Fruit fly (Drosophila melanogaster) whole organism, embryonic: ENCODE measurements around the gene CG8814.

Experiments
- BEAF-32 ChIP-seq: fragments of 200-800 bp; sonication (Bioruptor generic); optimal IDR thresholded peaks from 3 replicates; lab custom pipeline; 2017; ENCODE audit warnings: missing biosample characterization, missing genetic modification characterization, mild to moderate bottlenecking, moderate library complexity, missing genetic modification reagents
- BtbVII ChIP-seq: fragments of 200-800 bp; sonication (Bioruptor generic); optimal IDR thresholded peaks from 3 replicates; lab custom pipeline; 2017; ENCODE audit warnings: missing biosample characterization, mild to moderate bottlenecking, missing genetic modification characterization
- CG10147 ChIP-seq: fragments of 200-800 bp; sonication (Bioruptor generic); optimal IDR thresholded peaks from 2 replicates; lab custom pipeline; 2019; ENCODE audit warnings: missing biosample characterization, mild to moderate bottlenecking, missing genetic modification characterization, moderate library complexity
- CG10366 ChIP-seq: fragments of 200-800 bp; sonication (Bioruptor generic); IDR thresholded peaks from 2 replicates; pipeline ENCODE4 v1.3.6; 2022; ENCODE audit warnings: missing biosample characterization, missing genetic modification characterization
- CG11560 ChIP-seq: fragments of 200-800 bp; sonication (Bioruptor generic); IDR thresholded peaks from 3 replicates; pipeline ENCODE4 v1.3.6; 2022; ENCODE audit warnings: missing biosample characterization, missing genetic modification characterization
- CG12104 ChIP-seq: fragments of 200-800 bp; sonication (Bioruptor generic); optimal IDR thresholded peaks from 3 replicates; lab custom pipeline; 2016; ENCODE audit warnings: missing biosample characterization, missing genetic modification characterization
- CG14014 ChIP-seq: fragments of 200-800 bp; sonication (Bioruptor generic); IDR thresholded peaks from 2 replicates; pipeline ENCODE4 v1.3.6; 2022; ENCODE audit warnings: missing biosample characterization, missing genetic modification characterization
- CG14441 ChIP-seq: fragments of 200-800 bp; sonication (Bioruptor generic); IDR thresholded peaks from 2 replicates; pipeline ENCODE4 v1.3.6; 2022; ENCODE audit warnings: missing biosample characterization, missing genetic modification characterization
- CG1529 ChIP-seq: fragments of 200-800 bp; sonication (Bioruptor generic); optimal IDR thresholded peaks from 3 replicates; lab custom pipeline; 2018; ENCODE audit warnings: missing biosample characterization, missing genetic modification characterization
- CG16813 ChIP-seq: fragments of 200-800 bp; sonication (Bioruptor generic); IDR thresholded peaks from 3 replicates; pipeline ENCODE4 v1.3.6; 2022; ENCODE audit warnings: missing biosample characterization, missing genetic modification characterization; ENCODE audit not compliant: partially characterized antibody
- CG17912 ChIP-seq: fragments of 200-800 bp; sonication (Bioruptor generic); optimal IDR thresholded peaks from 2 replicates; lab custom pipeline; 2018; ENCODE audit warnings: missing biosample characterization, mild to moderate bottlenecking, missing genetic modification characterization
- CG18262 ChIP-seq: fragments of 200-800 bp; optimal IDR thresholded peaks from 3 replicates; lab custom pipeline; 2019; ENCODE audit warnings: missing biosample characterization, mild to moderate bottlenecking, missing genetic modification characterization, moderate library complexity
- CG2120 ChIP-seq: fragments of 200-800 bp; sonication (Bioruptor generic); optimal IDR thresholded peaks from 3 replicates; lab custom pipeline; 2016; ENCODE audit warnings: missing biosample characterization, missing genetic modification characterization
- CG2129 ChIP-seq: fragments of 200-800 bp; sonication (Bioruptor generic); IDR thresholded peaks from 2 replicates; pipeline ENCODE4 v1.3.6; 2022; ENCODE audit warnings: missing biosample characterization, missing genetic modification characterization; ENCODE audit not compliant: partially characterized antibody
- CG30020 ChIP-seq: fragments of 200-800 bp; optimal IDR thresholded peaks from 2 replicates; lab custom pipeline; 2019; ENCODE audit warnings: missing biosample characterization, mild to moderate bottlenecking, missing genetic modification characterization, moderate library complexity
- CG30403 ChIP-seq: fragments of 200-800 bp; sonication (Bioruptor generic); optimal IDR thresholded peaks from 3 replicates; lab custom pipeline; 2016; ENCODE audit warnings: missing biosample characterization, missing genetic modification characterization
- CG33213 ChIP-seq: fragments of 200-800 bp; sonication (Bioruptor generic); optimal IDR thresholded peaks from 3 replicates; lab custom pipeline; 2016; ENCODE audit warnings: missing biosample characterization, missing genetic modification characterization
- CG3407 ChIP-seq: fragments of 200-800 bp; sonication (Bioruptor generic); optimal IDR thresholded peaks from 2 replicates; lab custom pipeline; 2018; ENCODE audit warnings: missing biosample characterization, mild to moderate bottlenecking, missing genetic modification characterization
- CG4328 ChIP-seq: fragments of 200-800 bp; sonication (Bioruptor generic); optimal IDR thresholded peaks from 3 replicates; lab custom pipeline; 2017; ENCODE audit warnings: missing biosample characterization, missing genetic modification reagents, missing genetic modification characterization
- CG6791 ChIP-seq: fragments of 200-800 bp; sonication (Bioruptor generic); IDR thresholded peaks from 3 replicates; pipeline ENCODE4 v1.3.6; 2022; ENCODE audit warnings: missing biosample characterization, missing genetic modification characterization; ENCODE audit not compliant: partially characterized antibody
- CG7372 ChIP-seq: fragments of 200-800 bp; sonication (Bioruptor generic); IDR thresholded peaks from 2 replicates; pipeline ENCODE4 v1.3.6; 2022; ENCODE audit warnings: missing biosample characterization, missing genetic modification characterization
- CG7928 ChIP-seq: fragments of 200-800 bp; sonication (Bioruptor generic); optimal IDR thresholded peaks from 2 replicates; lab custom pipeline; 2017; ENCODE audit warnings: missing biosample characterization, mild to moderate bottlenecking, missing genetic modification characterization
- CG9437 ChIP-seq: fragments of 200-800 bp; sonication (Bioruptor generic); optimal IDR thresholded peaks from 2 replicates; lab custom pipeline; 2018; ENCODE audit warnings: missing biosample characterization, mild to moderate bottlenecking, missing genetic modification characterization
- CG9609 ChIP-seq: fragments of 200-800 bp; sonication (Bioruptor generic); optimal IDR thresholded peaks from 3 replicates; lab custom pipeline; 2016; ENCODE audit warnings: missing biosample characterization, missing genetic modification characterization
- CG9932 ChIP-seq: fragments of 200-800 bp; sonication (Bioruptor generic); IDR thresholded peaks from 2 replicates; pipeline ENCODE4 v1.3.6; 2022; ENCODE audit warnings: missing biosample characterization, missing genetic modification characterization
- CrebB ChIP-seq: fragments of 200-800 bp; sonication (Bioruptor generic); optimal IDR thresholded peaks from 3 replicates; lab custom pipeline; 2018; ENCODE audit warnings: missing biosample characterization, mild to moderate bottlenecking, missing genetic modification characterization
- E2f1 ChIP-seq: fragments of 200-800 bp; sonication (Bioruptor generic); IDR thresholded peaks from 2 replicates; pipeline ENCODE4 v1.3.6; 2022; ENCODE audit warnings: missing biosample characterization, missing genetic modification characterization
- Hmr ChIP-seq: fragments of 200-800 bp; sonication (Bioruptor generic); optimal IDR thresholded peaks from 3 replicates; lab custom pipeline; 2017; ENCODE audit warnings: mild to moderate bottlenecking, missing biosample characterization, missing genetic modification reagents, missing genetic modification characterization
- NFAT ChIP-seq: fragments of 200-800 bp; sonication (Bioruptor generic); IDR thresholded peaks from 2 replicates; pipeline ENCODE4 v1.3.6; 2022; ENCODE audit warnings: missing biosample characterization, missing genetic modification characterization
- Rfx ChIP-seq: fragments of 200-800 bp; sonication (Bioruptor generic); IDR thresholded peaks from 2 replicates; pipeline ENCODE4 v1.3.6; 2022; ENCODE audit warnings: missing biosample characterization, missing genetic modification characterization
- abd-A ChIP-seq: fragments of 200-800 bp; sonication (Bioruptor generic); optimal IDR thresholded peaks from 3 replicates; lab custom pipeline; 2019; ENCODE audit warnings: missing biosample characterization, mild to moderate bottlenecking, missing genetic modification characterization, moderate library complexity
- ato ChIP-seq: fragments of 200-800 bp; sonication (Bioruptor generic); IDR thresholded peaks from 2 replicates; pipeline ENCODE4 v1.3.6; 2022; ENCODE audit warnings: missing biosample characterization, missing genetic modification characterization; ENCODE audit not compliant: partially characterized antibody
- da ChIP-seq: fragments of 200-800 bp; sonication (Bioruptor generic); optimal IDR thresholded peaks from 2 replicates; lab custom pipeline; 2016; ENCODE audit warnings: missing biosample characterization, missing genetic modification characterization
- dmrt11E ChIP-seq: fragments of 200-800 bp; sonication (Bioruptor generic); optimal IDR thresholded peaks from 3 replicates; lab custom pipeline; 2018; ENCODE audit warnings: missing biosample characterization, mild to moderate bottlenecking, missing genetic modification characterization, moderate library complexity
- eyg ChIP-seq: fragments of 200-800 bp; sonication (Bioruptor generic); optimal IDR thresholded peaks from 3 replicates; lab custom pipeline; 2016; ENCODE audit warnings: missing biosample characterization, missing genetic modification characterization
- gcm ChIP-seq: fragments of 200-800 bp; sonication (Bioruptor generic); optimal IDR thresholded peaks from 2 replicates; lab custom pipeline; 2019; ENCODE audit warnings: missing biosample characterization, mild to moderate bottlenecking, missing genetic modification characterization, moderate library complexity
- gfzf ChIP-seq: fragments of 200-800 bp; sonication (Bioruptor generic); optimal IDR thresholded peaks from 2 replicates; lab custom pipeline; 2016; ENCODE audit warnings: missing biosample characterization, mild to moderate bottlenecking, missing genetic modification characterization, moderate library complexity
- gt ChIP-seq: fragments of 200-800 bp; sonication (Bioruptor generic); IDR thresholded peaks from 2 replicates; pipeline ENCODE4 v1.3.6; 2022; ENCODE audit warnings: missing biosample characterization, missing genetic modification characterization
- inv ChIP-seq: fragments of 200-800 bp; sonication (Bioruptor generic); IDR thresholded peaks from 2 replicates; pipeline ENCODE4 v1.3.6; 2022; ENCODE audit warnings: missing biosample characterization, missing genetic modification characterization; ENCODE audit not compliant: partially characterized antibody
- ken ChIP-seq: fragments of 200-800 bp; sonication (Bioruptor generic); IDR thresholded peaks from 3 replicates; pipeline ENCODE4 v1.3.6; 2022; ENCODE audit warnings: missing biosample characterization, missing genetic modification characterization
- mam ChIP-seq: fragments of 200-800 bp; sonication (Bioruptor generic); optimal IDR thresholded peaks from 3 replicates; lab custom pipeline; 2016; ENCODE audit warnings: missing biosample characterization, missing genetic modification characterization
- nerfin-2 ChIP-seq: fragments of 200-800 bp; sonication (Bioruptor generic); IDR thresholded peaks from 2 replicates; pipeline ENCODE4 v1.3.6; 2022; ENCODE audit warnings: missing biosample characterization, missing genetic modification characterization; ENCODE audit not compliant: partially characterized antibody
- nom ChIP-seq: fragments of 200-800 bp; sonication (Bioruptor generic); optimal IDR thresholded peaks from 2 replicates; lab custom pipeline; 2017; ENCODE audit warnings: missing biosample characterization, missing genetic modification characterization, mild to moderate bottlenecking, moderate library complexity, missing genetic modification reagents
- odd ChIP-seq: fragments of 200-800 bp; sonication (Bioruptor generic); optimal IDR thresholded peaks from 2 replicates; lab custom pipeline; 2017; ENCODE audit warnings: missing biosample characterization, mild to moderate bottlenecking, missing genetic modification characterization
- pb ChIP-seq: fragments of 200-800 bp; sonication (Bioruptor generic); optimal IDR thresholded peaks from 3 replicates; lab custom pipeline; 2016; ENCODE audit warnings: missing biosample characterization, missing genetic modification characterization
- schlank ChIP-seq: fragments of 200-800 bp; sonication (Bioruptor generic); optimal IDR thresholded peaks from 2 replicates; lab custom pipeline; 2018; ENCODE audit warnings: missing biosample characterization, mild to moderate bottlenecking, missing genetic modification characterization
- ssp ChIP-seq: fragments of 200-800 bp; sonication (Bioruptor generic); IDR thresholded peaks from 2 replicates; pipeline ENCODE4 v1.3.6; 2022; ENCODE audit warnings: missing biosample characterization, missing genetic modification characterization
- stwl ChIP-seq: fragments of 200-800 bp; sonication (Bioruptor generic); optimal IDR thresholded peaks from 3 replicates; lab custom pipeline; 2018; ENCODE audit warnings: missing biosample characterization, mild to moderate bottlenecking, missing genetic modification characterization, moderate library complexity
- sug ChIP-seq: fragments of 200-800 bp; optimal IDR thresholded peaks from 2 replicates; lab custom pipeline; 2019; ENCODE audit warnings: missing biosample characterization, mild to moderate bottlenecking, missing genetic modification characterization, moderate library complexity

Gene CG8814

DNA sequence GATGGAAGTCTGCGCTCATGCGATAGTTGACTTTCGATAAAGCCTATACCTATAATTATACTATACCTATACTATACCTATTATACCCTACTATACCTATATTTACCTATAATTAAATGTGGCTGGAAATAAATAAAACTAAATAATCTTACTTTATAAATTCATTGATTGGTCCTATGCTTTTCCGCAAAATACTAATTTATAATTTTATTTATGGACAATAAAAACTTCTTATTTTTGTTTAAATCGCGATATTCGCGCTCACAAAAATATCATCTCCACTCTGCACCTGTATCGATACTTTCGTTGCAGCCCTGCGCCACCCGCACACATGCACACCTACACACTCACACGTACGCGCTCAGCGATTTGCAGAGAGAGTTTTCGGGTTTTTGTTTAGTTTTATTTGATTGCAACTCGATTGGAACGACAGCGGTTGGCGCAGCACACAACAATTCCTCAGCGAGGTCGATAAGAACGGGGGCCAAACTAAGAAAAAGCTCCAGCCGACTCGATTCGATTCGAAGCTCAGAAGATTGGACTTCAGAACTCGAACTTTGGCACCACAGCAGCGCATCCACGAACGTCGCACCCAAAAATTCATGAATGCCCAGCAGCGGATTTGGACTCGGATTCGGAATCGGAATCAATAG, at the start of gene CG8814 (continued):
- TF ChIP-seq abd-A (tag; lab: Kevin White, UChicago) (peak; percentile 78), CG4328 (peak; percentile 53), CG3407 (GFP tag; lab: Kevin White, UChicago) (peak; percentile 23), CG17912 (GFP tag; lab: Kevin White, UChicago) (no peak), odd (no peak), pb (GFP tag; lab: Kevin White, UChicago) (no peak), gfzf (peak; percentile 72), Hmr (peak; percentile 69), CG7372 (no peak; the same call in 1 of the 2 replicates), eyg (no peak), stwl (tag; lab: Kevin White, UChicago) (peak; percentile 30), Rfx (GFP tag; lab: Robert Waterston, UW) (peak; percentile 75), mam (peak; percentile 63), CG1529 (GFP tag; lab: Kevin White, UChicago) (no peak), CG10366 (GFP tag; lab: Robert Waterston, UW) (peak; percentile 57), CG12104 (GFP tag; lab: Kevin White, UChicago) (peak; percentile 68), sug (tag; lab: Kevin White, UChicago) (peak; percentile 83), da (GFP tag; lab: Kevin White, UChicago) (no peak), ken (peak; percentile 61; the same call in 2 of the 3 replicates), inv (peak; percentile 82), CG33213 (GFP tag; lab: Kevin White, UChicago) (no peak), CG7928 (GFP tag; lab: Kevin White, UChicago) (peak; percentile 90), CG30020 (tag; lab: Kevin White, UChicago) (peak; percentile 74), CG18262 (tag; lab: Kevin White, UChicago) (peak; percentile 69), CG11560 (tag; lab: Robert Waterston, UW) (peak; percentile 67; the same call in 1 of the 3 replicates), CG16813 (GFP tag; lab: Robert Waterston, UW) (peak; percentile 85), NFAT (peak; percentile 64), BEAF-32 (GFP tag; lab: Kevin White, UChicago) (peak; percentile 97), CG2129 (GFP tag; lab: Robert Waterston, UW) (peak; percentile 68), dmrt11E (tag; lab: Kevin White, UChicago) (peak; percentile 51), E2f1 (GFP tag; lab: Robert Waterston, UW) (peak; percentile 47; the same call in 1 of the 2 replicates), schlank (tag; lab: Kevin White, UChicago) (peak; percentile 1), CG30403 (GFP tag; lab: Kevin White, UChicago) (peak; percentile 86), nerfin-2 (no peak), BtbVII (GFP tag; lab: Kevin White, UChicago) (no peak), CrebB (tag; lab: Kevin White, UChicago) (no peak), CG6791 (peak; percentile 75; the same call in 2 of the 3 replicates), CG9609 (peak; percentile 38), gcm (peak; percentile 51), CG2120 (GFP tag; lab: Kevin White, UChicago) (peak; percentile 77), nom (GFP tag; lab: Kevin White, UChicago) (peak; percentile 98), ssp (peak; percentile 81), CG9437 (GFP tag; lab: Kevin White, UChicago) (peak; percentile 64), ato (GFP tag; lab: Robert Waterston, UW) (no peak), CG10147 (peak; percentile 69), CG9932 (GFP tag; lab: Robert Waterston, UW) (peak; percentile 90), gt (GFP tag; lab: Robert Waterston, UW) (no peak), CG14441 (peak; percentile 71), CG14014 (GFP tag; lab: Robert Waterston, UW) (peak; percentile 70)
